Fruit fly (Drosophila melanogaster) ovary, adult (tissue): ENCODE results near the gene RpLP0.

ENCODE experiments used
- CG17801 ChIP-seq: fragments of 200-800 bp; optimal IDR thresholded peaks from 2 replicates; lab custom pipeline; 2019; ENCODE audit warnings: missing biosample characterization, mild to moderate bottlenecking, missing genetic modification characterization, moderate library complexity; ENCODE audit not compliant: partially characterized antibody

Gene RpLP0

DNA sequence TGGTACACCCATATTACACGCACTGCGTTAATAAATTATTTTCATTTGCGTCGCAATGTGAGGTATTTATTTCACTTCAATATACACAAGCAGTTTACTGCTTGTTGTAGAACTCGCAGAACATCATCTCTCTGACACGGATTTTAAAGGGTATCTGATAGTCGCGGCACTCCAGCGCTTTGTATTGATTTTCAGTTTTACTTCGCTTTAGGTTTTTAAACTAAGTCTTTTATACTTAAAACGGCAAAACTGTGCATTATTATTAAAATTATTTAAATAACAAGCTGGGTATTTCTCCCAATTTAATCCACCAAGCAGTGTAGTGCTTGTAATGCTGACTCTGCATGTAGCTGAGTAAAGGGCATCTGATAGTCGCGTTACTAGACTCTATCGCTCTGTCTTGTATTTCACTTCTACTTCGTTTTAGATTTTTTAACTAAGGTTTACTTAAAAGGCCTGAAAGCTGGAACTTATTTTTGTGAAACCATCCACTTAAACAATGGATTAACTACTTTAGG lies 7.5 kb downstream of the RpLP0 start:
- TF ChIP-seq CG17801: no peak

DNA sequence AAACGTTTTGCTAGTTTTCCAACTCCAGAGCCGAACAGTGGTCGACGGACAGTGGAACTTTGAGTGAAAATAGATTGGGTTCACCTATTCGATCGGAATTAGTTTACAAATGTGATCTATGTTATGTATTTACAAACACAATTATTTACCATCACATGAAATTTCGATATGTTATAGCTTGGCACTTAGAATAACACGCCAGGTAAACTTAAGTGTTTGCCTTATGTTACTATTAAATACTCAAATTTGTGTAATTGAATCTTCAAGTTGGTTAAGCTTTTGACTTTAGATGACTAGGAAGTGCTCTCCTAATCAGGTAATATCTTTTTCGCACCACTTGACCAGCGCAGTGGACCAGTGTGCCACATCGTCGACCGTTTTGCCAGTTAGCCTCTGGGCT lies 15.7 kb downstream of the RpLP0 start:
- TF ChIP-seq CG17801: no peak

- TF ChIP-seq CG17801: no peak
These were observed 18.7 kb downstream of the RpLP0 start for dm6 chr3L:22094308-22094866.

dm6 chr3L:22106704-22107103 lies 31.0 kb downstream of the RpLP0 start:
- TF ChIP-seq CG17801: no peak

DNA sequence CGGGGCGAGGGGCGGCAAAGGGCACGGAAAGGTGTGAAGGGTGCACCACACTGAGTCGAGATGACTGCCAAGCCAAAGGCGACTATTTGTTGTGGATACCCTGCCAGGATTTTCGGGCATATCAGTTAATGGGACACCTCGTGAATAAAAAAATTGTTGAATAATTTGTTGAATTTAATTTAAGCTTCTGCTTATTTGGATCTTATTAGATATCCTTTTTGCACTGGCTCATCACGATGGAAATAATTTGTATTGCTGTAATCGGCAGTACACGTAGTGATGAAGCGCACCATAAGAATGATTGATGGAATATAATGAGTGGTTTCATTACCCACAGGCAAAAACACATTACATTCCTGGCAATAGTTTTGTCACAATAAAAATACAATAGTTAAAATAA lies 34.2 kb downstream of the RpLP0 start:
- TF ChIP-seq CG17801: no peak

DNA sequence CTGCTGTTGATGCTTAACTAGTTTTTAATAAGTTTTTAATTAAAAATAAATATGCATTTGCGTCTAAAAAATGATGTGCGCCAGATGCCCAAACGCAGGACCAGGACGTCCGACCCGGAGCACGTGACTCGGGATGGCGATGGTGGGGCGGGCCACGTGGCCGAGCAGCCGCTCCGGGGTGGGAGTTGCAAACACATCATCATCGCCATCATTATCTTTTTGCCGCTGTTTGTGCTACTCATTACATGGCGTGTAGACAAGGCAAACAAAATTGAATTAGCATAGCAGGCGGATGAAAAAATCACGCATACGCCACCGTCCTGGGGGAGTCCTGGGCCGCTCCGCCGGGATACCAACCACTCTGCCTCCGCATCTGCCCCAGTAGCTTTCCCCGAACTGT lies 37.5 kb downstream of the RpLP0 start:
- TF ChIP-seq CG17801: no peak
